Worm (Caenorhabditis elegans) whole organism, L2 larva: ENCODE measurements around the gene F58H1.5.

Experiments used
- C34F6.9 ChIP-seq: fragments of 150-350 bp; optimal IDR thresholded peaks from 2 replicates; lab custom pipeline; 2014; ENCODE audit warnings: missing biosample characterization, missing genetic modification characterization
- F13H6.1 ChIP-seq: sonication (generic microtip); optimal IDR thresholded peaks from 2 replicates; lab custom pipeline; 2016; ENCODE audit warnings: missing genetic modification characterization, missing compliant biosample characterization
- R02D3.7 ChIP-seq: fragments of 150-350 bp; optimal IDR thresholded peaks from 2 replicates; lab custom pipeline; 2014; ENCODE audit warnings: missing biosample characterization, missing genetic modification characterization
- ZK546.5 ChIP-seq: sonication (generic microtip); optimal IDR thresholded peaks from 2 replicates; lab custom pipeline; 2017; ENCODE audit warnings: missing biosample characterization, missing genetic modification characterization
- alr-1 ChIP-seq: fragments of 150-350 bp; optimal IDR thresholded peaks from 2 replicates; lab custom pipeline; 2014; ENCODE audit warnings: missing biosample characterization, missing genetic modification characterization
- aly-2 ChIP-seq: fragments of 150-350 bp; optimal IDR thresholded peaks from 2 replicates; lab custom pipeline; 2014; ENCODE audit warnings: missing biosample characterization, missing genetic modification characterization
- ama-1 ChIP-seq: fragments of 150-350 bp; optimal IDR thresholded peaks from 2 replicates; lab custom pipeline; 2018; ENCODE audit warnings: inconsistent platforms
- blmp-1 ChIP-seq: sonication (generic microtip); optimal IDR thresholded peaks from 2 replicates; lab custom pipeline; 2017; ENCODE audit warnings: missing genetic modification characterization, mild to moderate bottlenecking, missing compliant biosample characterization, antibody characterized with exemption, moderate library complexity; ENCODE audit not compliant: insufficient read depth
- ceh-82 ChIP-seq: fragments of 150-350 bp; optimal IDR thresholded peaks from 2 replicates; lab custom pipeline; 2014; ENCODE audit warnings: missing biosample characterization, missing genetic modification characterization
- crh-2 ChIP-seq: sonication (generic microtip); optimal IDR thresholded peaks from 2 replicates; lab custom pipeline; 2017; ENCODE audit warnings: missing biosample characterization, missing genetic modification characterization
- egl-27 ChIP-seq: sonication (generic microtip); optimal IDR thresholded peaks from 3 replicates; lab custom pipeline; 2017; ENCODE audit warnings: missing biosample characterization, missing genetic modification reagents, missing genetic modification characterization
- elt-1 ChIP-seq: fragments of 150-350 bp; optimal IDR thresholded peaks from 2 replicates; lab custom pipeline; 2014; ENCODE audit warnings: missing biosample characterization, missing genetic modification characterization
- elt-3 ChIP-seq: sonication (generic microtip); optimal IDR thresholded peaks from 2 replicates; lab custom pipeline; 2017; ENCODE audit warnings: missing biosample characterization, missing genetic modification characterization
- fos-1 ChIP-seq: fragments of 150-350 bp; optimal IDR thresholded peaks from 2 replicates; lab custom pipeline; 2014; ENCODE audit warnings: missing biosample characterization, missing genetic modification characterization
- gmeb-1 ChIP-seq: fragments of 150-350 bp; optimal IDR thresholded peaks from 2 replicates; lab custom pipeline; 2014; ENCODE audit warnings: missing biosample characterization, missing genetic modification characterization
- lin-11 ChIP-seq: fragments of 150-350 bp; sonication (generic microtip); optimal IDR thresholded peaks from 2 replicates; lab custom pipeline; 2014; ENCODE audit warnings: missing biosample characterization, missing genetic modification characterization, inconsistent platforms, mixed read lengths
- lin-13 ChIP-seq: fragments of 150-350 bp; optimal IDR thresholded peaks from 2 replicates; lab custom pipeline; 2014; ENCODE audit warnings: missing biosample characterization, missing genetic modification reagents, missing genetic modification characterization
- lin-39 ChIP-seq: fragments of 150-350 bp; optimal IDR thresholded peaks from 2 replicates; lab custom pipeline; 2014; ENCODE audit warnings: missing biosample characterization, missing genetic modification reagents, missing genetic modification characterization
- mab-5 ChIP-seq: fragments of 150-350 bp; optimal IDR thresholded peaks from 2 replicates; lab custom pipeline; 2014; ENCODE audit warnings: missing biosample characterization, missing genetic modification characterization
- mbf-1 ChIP-seq: sonication (generic microtip); optimal IDR thresholded peaks from 2 replicates; lab custom pipeline; 2017; ENCODE audit warnings: missing biosample characterization, missing genetic modification characterization
- mdl-1 ChIP-seq, 2 experiments: fragments of 150-350 bp in 1 of 2; sonication (generic microtip) in 1 of 2; optimal IDR thresholded peaks; 2 replicates each; lab custom pipeline; 2017; ENCODE audit warnings: missing biosample characterization in 2 of 2, missing genetic modification characterization in 2 of 2
- nhr-10 ChIP-seq: sonication (generic microtip); optimal IDR thresholded peaks from 2 replicates; lab custom pipeline; 2017; ENCODE audit warnings: missing biosample characterization, missing genetic modification characterization
- nhr-12 ChIP-seq: fragments of 150-350 bp; optimal IDR thresholded peaks from 2 replicates; lab custom pipeline; 2014; ENCODE audit warnings: missing biosample characterization, missing genetic modification characterization
- nhr-129 ChIP-seq: fragments of 150-350 bp; optimal IDR thresholded peaks from 2 replicates; lab custom pipeline; 2014; ENCODE audit warnings: missing biosample characterization, missing genetic modification characterization
- nhr-21 ChIP-seq: fragments of 150-350 bp; optimal IDR thresholded peaks from 2 replicates; lab custom pipeline; 2014; ENCODE audit warnings: missing biosample characterization, missing genetic modification characterization
- nhr-23 ChIP-seq: fragments of 150-350 bp; optimal IDR thresholded peaks from 2 replicates; lab custom pipeline; 2014; ENCODE audit warnings: missing biosample characterization, missing genetic modification reagents, missing genetic modification characterization
- nhr-237 ChIP-seq: fragments of 150-350 bp; optimal IDR thresholded peaks from 2 replicates; lab custom pipeline; 2014; ENCODE audit warnings: missing biosample characterization, missing genetic modification characterization
- nhr-25 ChIP-seq: fragments of 150-350 bp; sonication (generic microtip); optimal IDR thresholded peaks from 3 replicates; lab custom pipeline; 2014; ENCODE audit warnings: missing biosample characterization, missing genetic modification characterization
- nhr-6 ChIP-seq: fragments of 150-350 bp; optimal IDR thresholded peaks from 2 replicates; lab custom pipeline; 2014; ENCODE audit warnings: missing biosample characterization, missing genetic modification characterization
- nhr-77 ChIP-seq: fragments of 150-350 bp; optimal IDR thresholded peaks from 2 replicates; lab custom pipeline; 2014; ENCODE audit warnings: missing biosample characterization, missing genetic modification characterization
- peb-1 ChIP-seq: fragments of 150-350 bp; optimal IDR thresholded peaks from 2 replicates; lab custom pipeline; 2014; ENCODE audit warnings: missing biosample characterization, missing genetic modification characterization
- sem-4 ChIP-seq: fragments of 150-350 bp; optimal IDR thresholded peaks from 2 replicates; lab custom pipeline; 2014; ENCODE audit warnings: missing biosample characterization, missing genetic modification reagents, missing genetic modification characterization
- skn-1 ChIP-seq: sonication (generic microtip); optimal IDR thresholded peaks from 2 replicates; lab custom pipeline; 2017; ENCODE audit warnings: missing biosample characterization, missing genetic modification characterization
- sma-3 ChIP-seq: sonication (generic microtip); optimal IDR thresholded peaks from 2 replicates; lab custom pipeline; 2016; ENCODE audit warnings: missing genetic modification reagents, missing genetic modification characterization, missing compliant biosample characterization
- sma-9 ChIP-seq, 2 experiments: fragments of 150-350 bp in 1 of 2; sonication (generic microtip) in 1 of 2; optimal IDR thresholded peaks; 2 replicates each; lab custom pipeline; 2014 to 2016; ENCODE audit warnings: missing genetic modification characterization in 2 of 2, mild to moderate bottlenecking in 1 of 2, missing biosample characterization in 1 of 2, missing compliant biosample characterization in 1 of 2, missing genetic modification reagents in 1 of 2, moderate library complexity in 1 of 2
- snpc-4 ChIP-seq: fragments of 150-350 bp; optimal IDR thresholded peaks from 2 replicates; lab custom pipeline; 2014; ENCODE audit warnings: missing biosample characterization, missing genetic modification characterization
- unc-39 ChIP-seq: fragments of 150-350 bp; optimal IDR thresholded peaks from 2 replicates; lab custom pipeline; 2014; ENCODE audit warnings: missing biosample characterization, missing genetic modification characterization
- unc-55 ChIP-seq: fragments of 150-350 bp; sonication (generic microtip); optimal IDR thresholded peaks from 3 replicates; lab custom pipeline; 2014; ENCODE audit warnings: missing biosample characterization, missing genetic modification reagents, missing genetic modification characterization
- unc-62 ChIP-seq: fragments of 150-350 bp; optimal IDR thresholded peaks from 2 replicates; lab custom pipeline; 2014; ENCODE audit warnings: missing biosample characterization, missing genetic modification reagents, missing genetic modification characterization
- ztf-1 ChIP-seq: fragments of 200-800 bp; sonication (Bioruptor generic); conservative IDR thresholded peaks from 2 replicates; pipeline ENCODE4 v1.3.6; 2022; ENCODE audit warnings: missing genetic modification characterization, missing compliant biosample characterization
- ztf-4 ChIP-seq: fragments of 150-350 bp; optimal IDR thresholded peaks from 2 replicates; lab custom pipeline; 2014; ENCODE audit warnings: missing biosample characterization, missing genetic modification characterization

Gene F58H1.5

DNA sequence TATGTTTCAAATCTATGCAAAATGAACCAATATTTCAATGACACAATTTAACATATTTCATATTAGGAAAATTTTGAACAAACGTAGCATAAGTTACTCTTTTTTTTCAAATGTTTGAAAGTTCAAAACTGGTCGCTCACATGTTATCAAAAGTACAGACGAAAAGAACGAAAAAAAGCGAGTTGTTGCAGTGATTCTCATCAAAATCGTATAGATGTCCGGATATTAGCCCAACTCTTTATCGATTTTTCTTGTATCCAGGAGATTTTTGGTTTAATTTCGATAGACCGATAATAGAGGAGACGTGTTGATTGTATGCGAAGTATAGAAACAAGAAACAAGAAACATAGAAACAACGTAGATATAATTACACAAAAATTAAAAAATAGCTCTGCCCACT is 17.9 kb upstream of the F58H1.5 start:
- TF ChIP-seq unc-62 (GFP tag; lab: Kevin White, UChicago): no peak
- TF ChIP-seq mdl-1 (tag; optimal IDR thresholded peaks at IDR 0.05; lab: Kevin White, UChicago): no peak
- no peak for TF ChIP-seq mab-5 (tag; lab: Kevin White, UChicago)
- no peak for TF ChIP-seq lin-11 (tag; lab: Kevin White, UChicago)

ce11 chrV:11941664-11942063 is 16.5 kb upstream of the F58H1.5 start:
- TF ChIP-seq alr-1 (no peak), nhr-6 (tag; lab: Kevin White, UChicago) (no peak), ztf-1 (no peak), skn-1 (peak; percentile 51), nhr-129 (tag; lab: Kevin White, UChicago) (no peak), R02D3.7 (tag; lab: Kevin White, UChicago) (no peak), nhr-10 (tag; lab: Kevin White, UChicago) (no peak), peb-1 (tag; lab: Kevin White, UChicago) (no peak), F13H6.1 (peak; percentile 70), ama-1 (no peak), nhr-23 (no peak), crh-2 (peak; percentile 61), elt-1 (tag; lab: Kevin White, UChicago) (no peak), ztf-4 (no peak), fos-1 (peak; percentile 80), sem-4 (no peak), lin-13 (GFP tag; lab: Kevin White, UChicago) (no peak), nhr-12 (no peak), mbf-1 (tag; lab: Kevin White, UChicago) (no peak), lin-11 (tag; lab: Kevin White, UChicago) (no peak), egl-27 (tag; lab: Kevin White, UChicago) (no peak), nhr-77 (tag; lab: Kevin White, UChicago) (no peak), blmp-1 (tag; lab: Kevin White, UChicago) (no peak), mab-5 (tag; lab: Kevin White, UChicago) (no peak), snpc-4 (no peak), nhr-21 (tag; lab: Kevin White, UChicago) (no peak), gmeb-1 (peak; percentile 51), sma-9 (GFP tag; optimal IDR thresholded peaks at IDR 0.05; lab: Kevin White, UChicago) (peak; percentile 57), sma-9 (tag; optimal IDR thresholded peaks at IDR 0.05; lab: Kevin White, UChicago) (no peak)

DNA sequence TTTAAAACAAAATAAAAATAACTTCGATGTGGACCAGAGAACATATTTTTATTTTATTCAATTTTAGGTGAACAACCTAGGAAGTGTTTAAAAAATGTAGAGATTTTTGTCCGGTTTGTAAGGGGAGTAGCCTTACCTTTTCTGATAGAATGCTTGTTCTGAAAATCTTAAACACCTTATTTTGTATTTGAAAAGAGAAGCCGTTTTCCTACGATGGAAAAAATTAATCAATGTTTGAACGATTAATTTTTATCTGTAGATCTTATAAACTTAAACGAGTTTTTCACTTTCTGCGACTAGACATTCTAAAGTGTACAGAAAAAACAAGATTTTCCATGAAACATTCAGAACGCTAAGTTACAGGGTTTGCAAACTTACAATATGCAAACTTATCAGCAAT is 15.9 kb upstream of the F58H1.5 start, which contains the start of gene F58H1.6:
F58H1.6 (plus strand) TSS at position 301 of the 400 bp plus-strand sequence.
- TF ChIP-seq lin-13 (GFP tag; lab: Kevin White, UChicago): no peak
- TF ChIP-seq nhr-237 (tag; lab: Kevin White, UChicago): no peak
- TF ChIP-seq snpc-4: no peak
- TF ChIP-seq C34F6.9 (tag; lab: Kevin White, UChicago): no peak
- TF ChIP-seq nhr-21 (tag; lab: Kevin White, UChicago): no peak
- no peak for TF ChIP-seq elt-3 (tag; lab: Kevin White, UChicago)
- TF ChIP-seq sma-3 (GFP tag; lab: Kevin White, UChicago): no peak
- no peak for TF ChIP-seq ztf-1
- TF ChIP-seq ama-1: no peak
- no peak for TF ChIP-seq mdl-1 (tag; optimal IDR thresholded peaks at IDR 0.05; lab: Kevin White, UChicago)
- no peak for TF ChIP-seq nhr-77 (tag; lab: Kevin White, UChicago)
- TF ChIP-seq R02D3.7 (tag; lab: Kevin White, UChicago): no peak
- no peak for TF ChIP-seq nhr-129 (tag; lab: Kevin White, UChicago)
- no peak for TF ChIP-seq ZK546.5
- TF ChIP-seq unc-39: no peak
- no peak for TF ChIP-seq sem-4

DNA sequence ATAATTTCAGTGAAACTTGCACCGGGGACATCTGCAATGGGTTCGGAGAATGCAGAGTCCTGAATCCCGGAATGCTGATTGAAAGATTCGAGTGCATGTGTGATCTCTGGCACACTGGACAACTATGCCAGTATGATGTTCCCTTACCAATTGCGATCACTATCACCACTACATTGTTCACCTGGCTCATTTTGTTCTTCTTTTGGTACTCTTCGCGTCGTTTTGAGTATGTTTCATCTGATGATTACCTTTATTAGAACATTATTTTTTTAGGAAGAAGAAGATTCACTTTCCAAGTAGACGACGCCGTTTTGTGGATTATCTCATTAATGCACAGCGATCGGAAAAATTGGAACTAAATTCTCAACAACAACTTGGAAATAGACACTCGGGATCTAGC is 14.5 kb upstream of the F58H1.5 start:
- TF ChIP-seq aly-2 (no peak), skn-1 (no peak), nhr-237 (tag; lab: Kevin White, UChicago) (no peak), peb-1 (tag; lab: Kevin White, UChicago) (no peak), nhr-23 (no peak), nhr-77 (tag; lab: Kevin White, UChicago) (no peak), nhr-12 (no peak), crh-2 (no peak), lin-39 (tag; lab: Kevin White, UChicago) (no peak), nhr-25 (no peak), R02D3.7 (tag; lab: Kevin White, UChicago) (no peak), nhr-6 (tag; lab: Kevin White, UChicago) (no peak), nhr-10 (tag; lab: Kevin White, UChicago) (no peak), ama-1 (no peak), ceh-82 (tag; lab: Kevin White, UChicago) (no peak), unc-55 (no peak)
